Fruit fly (Drosophila melanogaster) whole organism: ENCODE data around the gene ppk13.

Experiments used
- EcR ChIP-seq, 2 experiments: fragments of >200 bp; optimal IDR thresholded peaks; 2 replicates each; lab custom pipeline; 2017; ENCODE audit warnings: missing biosample characterization in 2 of 2, missing genetic modification characterization in 2 of 2, missing genetic modification reagents in 2 of 2
- psq ChIP-seq: fragments of >200 bp; optimal IDR thresholded peaks from 2 replicates; lab custom pipeline; 2017
- usp ChIP-seq: fragments of >200 bp; optimal IDR thresholded peaks from 2 replicates; lab custom pipeline; 2017; ENCODE audit warnings: missing biosample characterization, missing genetic modification characterization, mixed read lengths

dm6 chr2L:21040719-21041118 lies 47.8 kb downstream of the ppk13 start:
- TF ChIP-seq usp (GFP tag; lab: Kevin White, UChicago) = no peak
- TF ChIP-seq EcR (GFP tag; optimal IDR thresholded peaks at IDR 0.05; lab: Kevin White, UChicago) = no peak
- TF ChIP-seq psq (lab: Kevin White, UChicago) = no peak
